Worm (Caenorhabditis elegans) whole organism, L4 larva: ENCODE results near the gene ZK177.11.
"Not testable (repeated sequence)": the region's sequence is repeated elsewhere in the genome, so short reads cannot be mapped to it uniquely, and the experiment has no call there.

Experiments used
- F10B5.3 ChIP-seq: sonication (generic microtip); optimal IDR thresholded peaks from 2 replicates; lab custom pipeline; 2016; ENCODE audit warnings: mild to moderate bottlenecking, missing genetic modification characterization, missing compliant biosample characterization
- F26F4.8 ChIP-seq: fragments of 200-800 bp; sonication (Bioruptor generic); conservative IDR thresholded peaks from 2 replicates; pipeline ENCODE4 v1.3.6; 2022; ENCODE audit warnings: missing genetic modification characterization, missing compliant biosample characterization
- F44E2.7 ChIP-seq: fragments of 200-800 bp; sonication (Bioruptor generic); IDR thresholded peaks from 2 replicates; pipeline ENCODE4 v2.1.2; 2022; ENCODE audit warnings: missing genetic modification characterization, missing compliant biosample characterization
- T20F7.1 ChIP-seq: fragments of 200-800 bp; sonication (Bioruptor generic); optimal IDR thresholded peaks from 2 replicates; lab custom pipeline; 2018; ENCODE audit warnings: mild to moderate bottlenecking, missing genetic modification characterization, missing compliant biosample characterization
- Y105C5A.15 ChIP-seq: fragments of 200-800 bp; sonication (Bioruptor generic); IDR thresholded peaks from 2 replicates; pipeline ENCODE4 v1.3.6; 2022; ENCODE audit warnings: missing genetic modification characterization, missing compliant biosample characterization
- Y48G9A.11 ChIP-seq: fragments of 200-800 bp; sonication (Bioruptor generic); IDR thresholded peaks from 2 replicates; pipeline ENCODE4 v1.3.6; 2022; ENCODE audit warnings: missing genetic modification reagents, missing genetic modification characterization, missing compliant biosample characterization
- Y5F2A.4 ChIP-seq: fragments of 200-800 bp; sonication (Bioruptor generic); optimal IDR thresholded peaks from 2 replicates; lab custom pipeline; 2018; ENCODE audit warnings: mild to moderate bottlenecking, missing genetic modification characterization, missing compliant biosample characterization
- ZK546.5 ChIP-seq, 2 experiments: sonication (generic microtip); optimal IDR thresholded peaks; 2 replicates each; lab custom pipeline; 2017; ENCODE audit warnings: missing biosample characterization in 2 of 2, missing genetic modification characterization in 2 of 2
- ceh-32 ChIP-seq: sonication (generic microtip); optimal IDR thresholded peaks from 2 replicates; lab custom pipeline; 2016; ENCODE audit warnings: mild to moderate bottlenecking, missing genetic modification characterization, missing compliant biosample characterization; ENCODE audit not compliant: poor library complexity
- ceh-44 ChIP-seq: fragments of 200-800 bp; sonication (Bioruptor generic); IDR thresholded peaks from 2 replicates; pipeline ENCODE4 v1.3.6; 2022; ENCODE audit warnings: missing genetic modification reagents, missing genetic modification characterization, missing compliant biosample characterization
- ceh-62 ChIP-seq: sonication (generic microtip); optimal IDR thresholded peaks from 2 replicates; lab custom pipeline; 2017; ENCODE audit warnings: missing biosample characterization, missing genetic modification characterization
- ces-1 ChIP-seq: fragments of 150-350 bp; sonication (generic microtip); optimal IDR thresholded peaks from 4 replicates; lab custom pipeline; 2014; ENCODE audit warnings: missing biosample characterization, missing genetic modification reagents, missing genetic modification characterization
- cey-2 ChIP-seq: sonication (generic microtip); optimal IDR thresholded peaks from 3 replicates; lab custom pipeline; 2017; ENCODE audit warnings: missing genetic modification characterization, mild to moderate bottlenecking, missing compliant biosample characterization, antibody characterized with exemption, borderline replicate concordance; ENCODE audit not compliant: insufficient read depth
- ctbp-1 ChIP-seq: fragments of 200-800 bp; sonication (Bioruptor generic); IDR thresholded peaks from 2 replicates; pipeline ENCODE4 v1.3.6; 2022; ENCODE audit warnings: missing genetic modification reagents, missing genetic modification characterization, missing compliant biosample characterization
- daf-16 ChIP-seq, 3 experiments: sonication (generic microtip); optimal IDR thresholded peaks; 2 replicates each; lab custom pipeline; 2016 to 2017; ENCODE audit warnings: missing genetic modification characterization in 3 of 3, missing genetic modification reagents in 3 of 3, mild to moderate bottlenecking in 2 of 3, missing compliant biosample characterization in 2 of 3, missing biosample characterization in 1 of 3, moderate library complexity in 1 of 3
- dmd-9 ChIP-seq: fragments of 200-800 bp; sonication (Bioruptor generic); IDR thresholded peaks from 2 replicates; pipeline ENCODE4 v1.3.6; 2022; ENCODE audit warnings: missing genetic modification reagents, missing genetic modification characterization, missing compliant biosample characterization
- dpl-1 ChIP-seq: fragments of 150-350 bp; optimal IDR thresholded peaks from 2 replicates; lab custom pipeline; 2014; ENCODE audit warnings: missing biosample characterization, missing genetic modification reagents, missing genetic modification characterization
- dve-1 ChIP-seq: sonication (generic microtip); optimal IDR thresholded peaks from 2 replicates; lab custom pipeline; 2017; ENCODE audit warnings: antibody characterized with exemption, mild to moderate bottlenecking, missing genetic modification characterization, missing compliant biosample characterization; ENCODE audit not compliant: insufficient read depth
- gei-8 ChIP-seq: fragments of 200-800 bp; sonication (Bioruptor generic); optimal IDR thresholded peaks from 2 replicates; lab custom pipeline; 2018; ENCODE audit warnings: mild to moderate bottlenecking, missing genetic modification characterization, missing compliant biosample characterization
- hif-1 ChIP-seq, 2 experiments: sonication (generic microtip); optimal IDR thresholded peaks; 2 replicates each; lab custom pipeline; 2016 to 2017; ENCODE audit warnings: missing compliant biosample characterization in 2 of 2, missing genetic modification characterization in 2 of 2, missing genetic modification reagents in 2 of 2, missing genotype in 2 of 2, mild to moderate bottlenecking in 1 of 2
- hlh-11 ChIP-seq: fragments of 200-800 bp; sonication (Bioruptor generic); optimal IDR thresholded peaks from 2 replicates; lab custom pipeline; 2018; ENCODE audit warnings: mild to moderate bottlenecking, missing genetic modification characterization, missing compliant biosample characterization
- hlh-30 ChIP-seq: sonication (generic microtip); optimal IDR thresholded peaks from 2 replicates; lab custom pipeline; 2017; ENCODE audit warnings: antibody characterized with exemption, mild to moderate bottlenecking, missing genetic modification characterization, missing compliant biosample characterization; ENCODE audit not compliant: insufficient read depth
- lim-7 ChIP-seq: fragments of 200-800 bp; sonication (Bioruptor generic); IDR thresholded peaks from 2 replicates; pipeline ENCODE4 v1.3.6; 2022; ENCODE audit warnings: missing genetic modification characterization, missing compliant biosample characterization
- lin-15B ChIP-seq: fragments of 150-350 bp; sonication (generic microtip); optimal IDR thresholded peaks from 3 replicates; lab custom pipeline; 2014; ENCODE audit warnings: missing biosample characterization, missing genetic modification characterization
- madf-5 ChIP-seq, 2 experiments: fragments of 200-800 bp; sonication (Bioruptor generic); IDR thresholded peaks; 2 replicates each; pipeline ENCODE4 v1.3.6; 2022; ENCODE audit warnings: missing compliant biosample characterization in 2 of 2, missing genetic modification characterization in 2 of 2
- madf-9 ChIP-seq: fragments of 200-800 bp; sonication (Bioruptor generic); conservative IDR thresholded peaks from 2 replicates; pipeline ENCODE4 v1.3.6; 2022; ENCODE audit warnings: missing genetic modification reagents, missing genetic modification characterization, missing compliant biosample characterization
- mdl-1 ChIP-seq, 2 experiments: fragments of 150-350 bp in 1 of 2; sonication (generic microtip) in 1 of 2; optimal IDR thresholded peaks; 2 replicates each; lab custom pipeline; 2014 to 2017; ENCODE audit warnings: missing biosample characterization in 2 of 2, missing genetic modification characterization in 2 of 2
- mes-2 ChIP-seq: sonication (generic microtip); optimal IDR thresholded peaks from 2 replicates; lab custom pipeline; 2016; ENCODE audit warnings: missing genotype, mild to moderate bottlenecking, missing genetic modification characterization, missing compliant biosample characterization; ENCODE audit not compliant: poor library complexity, severe bottlenecking
- nhr-10 ChIP-seq: fragments of 150-350 bp; optimal IDR thresholded peaks from 2 replicates; lab custom pipeline; 2014; ENCODE audit warnings: missing biosample characterization, missing genetic modification characterization
- nhr-42 ChIP-seq: fragments of 200-800 bp; sonication (Bioruptor generic); IDR thresholded peaks from 2 replicates; pipeline ENCODE4 v1.3.6; 2022; ENCODE audit warnings: missing genetic modification characterization, missing compliant biosample characterization
- nhr-6 ChIP-seq: fragments of 150-350 bp; optimal IDR thresholded peaks from 2 replicates; lab custom pipeline; 2014; ENCODE audit warnings: missing biosample characterization, missing genetic modification characterization
- nhr-77 ChIP-seq: fragments of 150-350 bp; optimal IDR thresholded peaks from 2 replicates; lab custom pipeline; 2014; ENCODE audit warnings: missing biosample characterization, missing genetic modification characterization
- sdz-12 ChIP-seq: fragments of 200-800 bp; sonication (Bioruptor generic); optimal IDR thresholded peaks from 2 replicates; lab custom pipeline; 2018; ENCODE audit warnings: mild to moderate bottlenecking, missing genetic modification characterization, missing compliant biosample characterization
- snpc-1.2 ChIP-seq: fragments of 200-800 bp; sonication (Bioruptor generic); IDR thresholded peaks from 2 replicates; pipeline ENCODE4 v1.3.6; 2022; ENCODE audit warnings: missing genetic modification reagents, missing genetic modification characterization, missing compliant biosample characterization
- snpc-4 ChIP-seq: fragments of 150-350 bp; optimal IDR thresholded peaks from 2 replicates; lab custom pipeline; 2014; ENCODE audit warnings: missing biosample characterization, missing genetic modification characterization
- spr-1 ChIP-seq: sonication (generic microtip); optimal IDR thresholded peaks from 2 replicates; lab custom pipeline; 2016; ENCODE audit warnings: mild to moderate bottlenecking, missing genetic modification characterization, missing compliant biosample characterization
- zag-1 ChIP-seq: fragments of 150-350 bp; optimal IDR thresholded peaks from 2 replicates; lab custom pipeline; 2014; ENCODE audit warnings: missing biosample characterization, missing genetic modification characterization
- zip-2 ChIP-seq: fragments of 150-350 bp; optimal IDR thresholded peaks from 2 replicates; lab custom pipeline; 2014; ENCODE audit warnings: missing biosample characterization, missing genetic modification characterization
- ztf-11 ChIP-seq: fragments of 150-350 bp; optimal IDR thresholded peaks from 2 replicates; lab custom pipeline; 2014; ENCODE audit warnings: missing biosample characterization, missing genetic modification characterization
- ztf-7 ChIP-seq: fragments of 150-350 bp; optimal IDR thresholded peaks from 2 replicates; lab custom pipeline; 2014; ENCODE audit warnings: missing biosample characterization, missing genetic modification characterization

The ZK177.11 gene

ce11 chrII:5534939-5535338, 12.2 kb downstream of the ZK177.11 start, which contains the start of gene hlh-25:
hlh-25 (plus strand) TSS chrII:5535239.
- TF ChIP-seq dmd-9 (GFP tag; lab: Robert Waterston, UW); mdl-1 (tag; optimal IDR thresholded peaks at IDR 0.05; lab: Kevin White, UChicago); dpl-1: not testable (repeated sequence)

DNA sequence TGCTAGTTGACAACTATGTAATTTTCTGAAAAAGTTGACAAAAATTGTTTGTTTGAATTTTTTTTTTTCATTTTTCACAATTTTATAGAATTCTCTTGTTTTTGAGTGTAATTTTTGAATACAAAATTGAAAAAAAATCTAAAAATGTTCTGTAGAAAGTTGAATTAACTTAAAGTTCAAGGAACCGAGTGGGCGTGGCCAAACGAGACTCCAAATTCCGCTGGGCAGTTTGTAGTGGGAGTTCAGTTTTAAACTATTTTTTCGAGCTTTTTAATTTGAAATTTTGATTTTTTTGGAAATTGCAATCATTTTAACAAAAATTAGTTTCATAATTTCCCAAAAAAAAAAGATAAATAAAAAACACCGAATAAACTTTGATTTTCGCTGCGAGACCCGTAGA, 14.3 kb downstream of the ZK177.11 start:
- no peak for TF ChIP-seq ztf-11 (tag; lab: Kevin White, UChicago)
- TF ChIP-seq mes-2: no peak
- no peak for TF ChIP-seq madf-5 (GFP tag; IDR thresholded peaks at IDR 0.05; lab: Robert Waterston, UW)
- TF ChIP-seq gei-8 (GFP tag; lab: Kevin White, UChicago): no peak
- TF ChIP-seq nhr-77 (tag; lab: Kevin White, UChicago): no peak
- TF ChIP-seq T20F7.1: peak; percentile 61
- TF ChIP-seq spr-1: peak; percentile 65

- TF ChIP-seq hif-1 (tag; optimal IDR thresholded peaks at IDR 0.05; lab: Kevin White, UChicago) (no peak), lim-7 (GFP tag; lab: Robert Waterston, UW) (no peak)
These were observed 14.8 kb downstream of the ZK177.11 start, which contains the start of gene C17C3.11 for ce11 chrII:5537524-5537923. C17C3.11 (plus strand) TSS chrII:5537824.

ce11 chrII:5540113-5540512, 17.4 kb downstream of the ZK177.11 start, which contains the start of gene hlh-27:
hlh-27 (minus strand) TSS chrII:5540213.
- TF ChIP-seq nhr-6; F44E2.7 (GFP tag; lab: Robert Waterston, UW); madf-9: not testable (repeated sequence)
- TF ChIP-seq, all 104 proteins: peak for 0; not testable (repeated sequence) for 104

ce11 chrII:5541685-5542084, 18.9 kb downstream of the ZK177.11 start, which contains the start of gene C17C3.24:
C17C3.24 (minus strand) TSS chrII:5541785.
- TF ChIP-seq daf-16 (GFP tag; optimal IDR thresholded peaks at IDR 0.05; lab: Kevin White, UChicago) (no peak), daf-16 (tag; optimal IDR thresholded peaks at IDR 0.05; lab: Kevin White, UChicago) (no peak), ctbp-1 (GFP tag; lab: Robert Waterston, UW) (no peak), Y5F2A.4 (no peak)

DNA sequence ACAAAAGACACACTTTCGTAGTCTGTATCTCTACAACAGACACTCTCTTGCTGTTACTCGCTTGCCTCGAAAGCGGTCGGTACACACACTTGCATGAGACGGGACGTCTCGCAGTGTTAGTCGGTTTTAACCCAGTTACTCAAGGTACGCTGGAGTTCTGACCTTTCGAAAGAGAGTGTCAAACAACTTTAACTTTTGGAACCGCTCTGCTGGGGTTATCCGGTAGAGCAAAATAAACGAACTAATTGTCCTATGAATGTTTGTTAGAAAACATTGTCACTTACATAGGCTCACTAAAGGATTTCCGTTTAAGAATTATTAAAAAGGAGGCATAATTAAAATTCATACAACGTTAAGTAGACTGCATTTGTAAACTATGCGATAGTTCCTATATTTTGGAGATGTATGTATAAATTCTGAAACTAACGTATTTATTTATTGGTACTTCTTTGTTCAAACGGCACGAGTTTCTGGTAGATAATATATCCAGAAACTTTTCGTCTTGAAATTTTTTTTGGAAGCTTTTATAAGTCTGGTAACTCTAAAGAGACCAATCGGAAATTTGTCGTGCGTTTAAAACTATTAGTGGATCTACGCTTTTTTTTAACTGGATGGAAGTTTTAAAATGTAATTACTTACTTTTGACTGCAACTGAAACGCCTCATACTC, 20.9 kb downstream of the ZK177.11 start:
- TF ChIP-seq ces-1 (GFP tag; lab: Kevin White, UChicago) (peak; percentile 93), ztf-7 (peak; percentile 92), Y48G9A.11 (GFP tag; lab: Robert Waterston, UW) (peak; percentile 75), snpc-1.2 (peak; percentile 79), hlh-30 (tag; lab: Kevin White, UChicago) (peak; percentile 94), Y105C5A.15 (GFP tag; lab: Robert Waterston, UW) (peak; percentile 83), F10B5.3 (tag; lab: Kevin White, UChicago) (peak; percentile 93), ceh-62 (tag; lab: Kevin White, UChicago) (no peak), mdl-1 (tag; optimal IDR thresholded peaks at IDR 0.05; lab: Kevin White, UChicago) (peak; percentile 84 to 93), F26F4.8 (GFP tag; lab: Robert Waterston, UW) (no peak), lin-15B (peak; percentile 65), zip-2 (tag; lab: Kevin White, UChicago) (peak; percentile 92), zag-1 (tag; lab: Kevin White, UChicago) (peak; percentile 95), ZK546.5 (tag; optimal IDR thresholded peaks at IDR 0.05; lab: Kevin White, UChicago) (peak; percentile 44 to 74), ceh-32 (tag; lab: Kevin White, UChicago) (peak; percentile 89), hlh-11 (tag; lab: Kevin White, UChicago) (peak; percentile 97), ceh-44 (GFP tag; lab: Robert Waterston, UW) (peak; percentile 94), snpc-4 (tag; lab: Kevin White, UChicago) (peak; percentile 99), cey-2 (tag; lab: Kevin White, UChicago) (peak; percentile 92), nhr-42 (peak; percentile 96), nhr-10 (tag; lab: Kevin White, UChicago) (peak; percentile 96), sdz-12 (GFP tag; lab: Kevin White, UChicago) (peak; percentile 94), dve-1 (tag; lab: Kevin White, UChicago) (peak; percentile 99)
